Worm (Caenorhabditis elegans): ENCODE data around the gene F26F2.8.

The F26F2.8 gene

DNA sequence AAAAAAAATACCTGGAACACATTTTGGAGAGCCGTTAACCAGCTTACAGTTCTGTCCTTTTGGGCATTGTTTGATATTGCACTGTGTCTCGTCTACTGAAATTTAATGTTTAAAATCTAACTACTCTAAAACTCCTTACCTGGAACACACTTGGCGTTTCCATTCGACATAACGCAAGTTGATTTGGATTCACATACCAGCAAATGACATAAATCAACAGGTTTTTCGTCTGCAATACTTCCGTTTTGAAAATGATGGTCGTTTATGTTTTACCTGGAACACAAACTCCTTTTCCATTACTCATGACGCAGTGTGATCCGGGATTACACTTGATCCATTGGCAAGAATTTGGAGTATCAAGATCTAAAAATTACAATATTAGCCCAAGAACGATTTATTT, 45.9 kb downstream of the F26F2.8 start:
- TF ChIP-seq dpff-1 (tag; optimal IDR thresholded peaks at IDR 0.05) (no peak), F23B12.7 (tag; optimal IDR thresholded peaks at IDR 0.05; ENCODE audit: insufficient read depth) (no peak), ceh-40 (GFP tag; IDR thresholded peaks at IDR 0.05) (no peak), F10E7.11 (tag; optimal IDR thresholded peaks at IDR 0.05) (no peak), snpc-4 (GFP tag; optimal IDR thresholded peaks at IDR 0.05) (no peak), snpc-4 (tag; optimal IDR thresholded peaks at IDR 0.05) (no peak)

DNA sequence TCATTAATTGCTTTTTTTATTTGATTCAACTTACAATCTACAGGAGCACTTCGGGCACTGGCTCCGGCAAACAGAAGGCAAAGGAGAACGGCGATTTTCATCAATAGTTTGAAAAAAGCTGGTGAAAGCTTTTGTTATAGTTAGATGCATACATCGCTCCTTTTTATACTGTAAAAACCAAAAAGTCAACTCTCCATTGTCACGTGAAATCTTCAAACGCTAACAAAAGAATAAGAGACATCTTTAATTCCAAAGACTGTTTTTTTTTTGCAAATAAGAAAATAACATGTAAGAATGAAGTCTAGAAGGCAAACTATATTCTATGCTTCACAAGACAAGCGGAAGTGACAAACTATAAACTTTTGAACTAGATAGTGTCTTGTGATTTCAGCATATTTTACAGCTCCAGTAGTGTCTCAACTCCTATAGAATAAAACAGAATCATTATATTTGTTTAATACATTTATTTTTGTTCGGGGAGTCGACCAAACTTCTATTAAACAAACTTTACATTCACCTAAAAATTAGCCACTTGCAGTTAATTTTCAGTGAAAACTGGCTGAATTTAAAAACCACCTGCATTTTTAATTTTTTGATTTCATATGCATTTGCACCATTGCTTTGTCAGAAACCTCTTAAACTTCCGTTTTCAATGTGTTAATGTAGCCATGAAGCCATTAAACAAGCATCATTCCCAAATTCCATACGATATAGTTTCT, 46.9 kb downstream of the F26F2.8 start, which contains the start of the genes F46B3.9 and srz-18:
Gene F46B3.9, minus strand, starts transcription at position 101 of the 719 bp plus-strand sequence.
Gene srz-18, plus strand, starts transcription at position 669 of the 719 bp plus-strand sequence.
- no peak for TF ChIP-seq lin-35 (GFP tag; optimal IDR thresholded peaks at IDR 0.05)
- no peak for TF ChIP-seq hrde-1 (tag; optimal IDR thresholded peaks at IDR 0.05; ENCODE audit: borderline replicate concordance)
- TF ChIP-seq madf-10 (tag; optimal IDR thresholded peaks at IDR 0.05) = no peak
- TF ChIP-seq T26A5.8 (tag; optimal IDR thresholded peaks at IDR 0.05) = no peak
- no peak for TF ChIP-seq lir-1 (GFP tag; conservative IDR thresholded peaks at IDR 0.05)
- TF ChIP-seq nhr-179 (tag; optimal IDR thresholded peaks at IDR 0.05) = no peak
- no peak for TF ChIP-seq F23B12.7 (tag; optimal IDR thresholded peaks at IDR 0.05; ENCODE audit: insufficient read depth)
- TF ChIP-seq F57A8.1 (GFP tag; optimal IDR thresholded peaks at IDR 0.05) = no peak
- TF ChIP-seq rcor-1 (GFP tag; IDR thresholded peaks at IDR 0.05) = no peak
- TF ChIP-seq attf-5 (GFP tag; optimal IDR thresholded peaks at IDR 0.05) = no peak
- TF ChIP-seq mes-4 (tag; optimal IDR thresholded peaks at IDR 0.05) = no peak
- TF ChIP-seq ztf-18 (tag; optimal IDR thresholded peaks at IDR 0.05) = no peak
- no peak for TF ChIP-seq lsl-1 (GFP tag; optimal IDR thresholded peaks at IDR 0.05)
- no peak for TF ChIP-seq ceh-79 (tag; optimal IDR thresholded peaks at IDR 0.05)
- TF ChIP-seq him-1 (tag; optimal IDR thresholded peaks at IDR 0.05) = no peak
- no peak for TF ChIP-seq unc-130 (GFP tag; optimal IDR thresholded peaks at IDR 0.05)
- TF ChIP-seq hlh-12 (tag; optimal IDR thresholded peaks at IDR 0.05) = no peak
